Worm (Caenorhabditis elegans): Measurements from ENCODE around the gene glt-1.

ce11 chrX:3488074-3488688, 7.6 kb upstream of the glt-1 start:
- no peak for TF ChIP-seq ZK546.5 (tag; optimal IDR thresholded peaks at IDR 0.05)
- no peak for TF ChIP-seq nhr-6 (tag; optimal IDR thresholded peaks at IDR 0.05)
- no peak for TF ChIP-seq blmp-1 (tag; optimal IDR thresholded peaks at IDR 0.05; ENCODE audit: insufficient read depth)
- TF ChIP-seq R02D3.7 (tag; optimal IDR thresholded peaks at IDR 0.05), result no peak
- TF ChIP-seq nhr-25 (tag; optimal IDR thresholded peaks at IDR 0.05), result no peak
- TF ChIP-seq nhr-237 (tag; optimal IDR thresholded peaks at IDR 0.05), result no peak
- no peak for TF ChIP-seq nhr-77 (tag; optimal IDR thresholded peaks at IDR 0.05)
- TF ChIP-seq ztf-4 (tag; optimal IDR thresholded peaks at IDR 0.05), result no peak
- TF ChIP-seq fos-1 (tag; optimal IDR thresholded peaks at IDR 0.05), result no peak
- TF ChIP-seq zag-1 (tag; optimal IDR thresholded peaks at IDR 0.05), result no peak

Data from whole organism, L2 larva.